Fruit fly (Drosophila melanogaster) whole organism, embryonic: ENCODE results near the gene CG31525.

Source experiments
- Awh ChIP-seq: fragments of 200-800 bp; sonication (Bioruptor generic); IDR thresholded peaks from 2 replicates; pipeline ENCODE4, ENCODE4 v1.3.6; 2022; ENCODE audit warnings: missing biosample characterization, missing genetic modification characterization
- Bgb ChIP-seq: fragments of 200-800 bp; sonication (Bioruptor generic); IDR thresholded peaks from 2 replicates; pipeline ENCODE4 v1.3.6; 2022; ENCODE audit warnings: missing biosample characterization, missing genetic modification characterization; ENCODE audit not compliant: partially characterized antibody
- C15 ChIP-seq: fragments of 200-800 bp; sonication (Bioruptor generic); IDR thresholded peaks from 3 replicates; pipeline ENCODE4 v1.3.6; 2022; ENCODE audit warnings: missing biosample characterization, missing genetic modification characterization
- CG12104 ChIP-seq: fragments of 200-800 bp; sonication (Bioruptor generic); optimal IDR thresholded peaks from 3 replicates; lab custom pipeline; 2016; ENCODE audit warnings: missing biosample characterization, missing genetic modification characterization
- CG13775 ChIP-seq: fragments of 200-800 bp; sonication (Bioruptor generic); optimal IDR thresholded peaks from 3 replicates; lab custom pipeline; 2017; ENCODE audit warnings: missing biosample characterization, mild to moderate bottlenecking, missing genetic modification characterization
- CG14860 ChIP-seq: fragments of 200-800 bp; sonication (Bioruptor generic); IDR thresholded peaks from 3 replicates; pipeline ENCODE4 v1.3.6; 2022; ENCODE audit warnings: missing biosample characterization, missing genetic modification characterization; ENCODE audit not compliant: partially characterized antibody
- CG15011 ChIP-seq: fragments of 200-800 bp; sonication (Bioruptor generic); optimal IDR thresholded peaks from 3 replicates; lab custom pipeline; 2018; ENCODE audit warnings: missing biosample characterization, mild to moderate bottlenecking, missing genetic modification characterization
- CG16815 ChIP-seq: fragments of 200-800 bp; sonication (Bioruptor generic); optimal IDR thresholded peaks from 3 replicates; lab custom pipeline; 2017; ENCODE audit warnings: missing biosample characterization, mild to moderate bottlenecking, missing genetic modification characterization
- CG1792 ChIP-seq: fragments of 200-800 bp; sonication (Bioruptor generic); optimal IDR thresholded peaks from 2 replicates; lab custom pipeline; 2016; ENCODE audit warnings: missing biosample characterization, missing genetic modification characterization
- CG1832 ChIP-seq: fragments of 200-800 bp; sonication (Bioruptor generic); optimal IDR thresholded peaks from 2 replicates; lab custom pipeline; 2017; ENCODE audit warnings: missing biosample characterization, mild to moderate bottlenecking, missing genetic modification characterization, inconsistent platforms
- CG32767 ChIP-seq: fragments of 200-800 bp; sonication (Bioruptor generic); IDR thresholded peaks from 2 replicates; pipeline ENCODE4 v1.3.6; 2022; ENCODE audit warnings: missing biosample characterization, missing genetic modification characterization
- CG33213 ChIP-seq: fragments of 200-800 bp; sonication (Bioruptor generic); optimal IDR thresholded peaks from 3 replicates; lab custom pipeline; 2016; ENCODE audit warnings: missing biosample characterization, missing genetic modification characterization
- CG8359 ChIP-seq: fragments of 200-800 bp; sonication (Bioruptor generic); optimal IDR thresholded peaks from 2 replicates; lab custom pipeline; 2017; ENCODE audit warnings: missing biosample characterization, mild to moderate bottlenecking, missing genetic modification characterization, borderline replicate concordance
- CG9932 ChIP-seq: fragments of 200-800 bp; sonication (Bioruptor generic); IDR thresholded peaks from 2 replicates; pipeline ENCODE4 v1.3.6; 2022; ENCODE audit warnings: missing biosample characterization, missing genetic modification characterization
- D19A ChIP-seq: fragments of 200-800 bp; optimal IDR thresholded peaks from 3 replicates; lab custom pipeline; 2019; ENCODE audit warnings: missing biosample characterization, mild to moderate bottlenecking, missing genetic modification characterization, moderate library complexity
- Dll ChIP-seq: fragments of 200-800 bp; sonication (Bioruptor generic); IDR thresholded peaks from 4 replicates; pipeline ENCODE4 v1.3.6; 2022; ENCODE audit warnings: missing biosample characterization, missing genetic modification characterization; ENCODE audit not compliant: partially characterized antibody
- Dp ChIP-seq: fragments of 200-800 bp; sonication (Bioruptor generic); optimal IDR thresholded peaks from 2 replicates; lab custom pipeline; 2018; ENCODE audit warnings: missing biosample characterization, mild to moderate bottlenecking, missing genetic modification characterization, moderate library complexity
- Gsc ChIP-seq: fragments of 200-800 bp; sonication (Bioruptor generic); IDR thresholded peaks from 2 replicates; pipeline ENCODE4 v1.3.6; 2022; ENCODE audit warnings: missing biosample characterization, missing genetic modification characterization
- Hr3 ChIP-seq: fragments of 200-800 bp; sonication (Bioruptor generic); optimal IDR thresholded peaks from 3 replicates; lab custom pipeline; 2016; ENCODE audit warnings: missing biosample characterization, missing genetic modification characterization
- Hr39 ChIP-seq: fragments of >200 bp; optimal IDR thresholded peaks from 2 replicates; lab custom pipeline; 2017
- Hr51 ChIP-seq, 2 experiments: fragments of 200-800 bp; sonication (Bioruptor generic); optimal IDR thresholded peaks; 2 replicates in 1 of 2; 3 replicates in 1 of 2; lab custom pipeline; 2016 to 2018; ENCODE audit warnings: missing biosample characterization in 2 of 2, missing genetic modification characterization in 2 of 2, mild to moderate bottlenecking in 1 of 2, moderate library complexity in 1 of 2
- Hsf ChIP-seq: fragments of 200-800 bp; sonication (Bioruptor generic); optimal IDR thresholded peaks from 3 replicates; lab custom pipeline; 2016; ENCODE audit warnings: missing biosample characterization, missing genetic modification characterization
- Mrtf ChIP-seq: fragments of 200-800 bp; sonication (Bioruptor generic); IDR thresholded peaks from 3 replicates; pipeline ENCODE4 v1.3.6; 2022; ENCODE audit warnings: missing biosample characterization, missing genetic modification characterization
- Tbp ChIP-seq: fragments of >200 bp; optimal IDR thresholded peaks from 2 replicates; lab custom pipeline; 2018; ENCODE audit warnings: missing biosample characterization, missing genetic modification characterization
- br ChIP-seq: fragments of >200 bp; optimal IDR thresholded peaks from 2 replicates; lab custom pipeline; 2017
- chinmo ChIP-seq: fragments of 200-800 bp; sonication (Bioruptor generic); IDR thresholded peaks from 4 replicates; pipeline ENCODE4 v1.3.6; 2022; ENCODE audit warnings: missing biosample characterization, missing genetic modification characterization; ENCODE audit not compliant: partially characterized antibody
- dimm ChIP-seq: fragments of 200-800 bp; sonication (Bioruptor generic); IDR thresholded peaks from 2 replicates; pipeline ENCODE4 v1.3.6; 2022; ENCODE audit warnings: missing biosample characterization, missing genetic modification characterization
- eyg ChIP-seq: fragments of 200-800 bp; sonication (Bioruptor generic); optimal IDR thresholded peaks from 3 replicates; lab custom pipeline; 2016; ENCODE audit warnings: missing biosample characterization, missing genetic modification characterization
- fd3F ChIP-seq: fragments of 200-800 bp; sonication (Bioruptor generic); optimal IDR thresholded peaks from 2 replicates; lab custom pipeline; 2018; ENCODE audit warnings: missing biosample characterization, mild to moderate bottlenecking, missing genetic modification characterization, moderate library complexity
- fd64A ChIP-seq: fragments of 200-800 bp; sonication (Bioruptor generic); optimal IDR thresholded peaks from 3 replicates; lab custom pipeline; 2018; ENCODE audit warnings: missing biosample characterization, mild to moderate bottlenecking, missing genetic modification characterization
- hth ChIP-seq: fragments of >200 bp; optimal IDR thresholded peaks from 2 replicates; lab custom pipeline; 2017; ENCODE audit warnings: inconsistent platforms
- inv ChIP-seq: fragments of 200-800 bp; sonication (Bioruptor generic); IDR thresholded peaks from 2 replicates; pipeline ENCODE4 v1.3.6; 2022; ENCODE audit warnings: missing biosample characterization, missing genetic modification characterization; ENCODE audit not compliant: partially characterized antibody
- nom ChIP-seq: fragments of 200-800 bp; sonication (Bioruptor generic); optimal IDR thresholded peaks from 2 replicates; lab custom pipeline; 2017; ENCODE audit warnings: missing biosample characterization, missing genetic modification characterization, mild to moderate bottlenecking, moderate library complexity, missing genetic modification reagents
- pan ChIP-seq, 4 experiments: fragments of >200 bp in 3 of 4; fragments of 200-800 bp in 1 of 4; sonication (Bioruptor generic) in 1 of 4; optimal IDR thresholded peaks in 3 of 4; IDR thresholded peaks in 1 of 4; 2 replicates each; pipeline versions ENCODE4 v1.3.6 to Lab custom; 2017 to 2022; ENCODE audit warnings: missing biosample characterization in 2 of 4, missing genetic modification characterization in 2 of 4, mixed read lengths in 1 of 4
- pho ChIP-seq: fragments of 200-800 bp; sonication (Bioruptor generic); optimal IDR thresholded peaks from 2 replicates; lab custom pipeline; 2016; ENCODE audit warnings: missing biosample characterization, missing genetic modification characterization
- pros ChIP-seq: fragments of 200-800 bp; sonication (Bioruptor generic); optimal IDR thresholded peaks from 3 replicates; lab custom pipeline; 2019; ENCODE audit warnings: missing biosample characterization, mild to moderate bottlenecking, missing genetic modification characterization, moderate library complexity
- ro ChIP-seq: fragments of 200-800 bp; sonication (Bioruptor generic); IDR thresholded peaks from 2 replicates; pipeline ENCODE4 v1.3.6; 2022; ENCODE audit warnings: missing biosample characterization, missing genetic modification characterization
- run ChIP-seq: fragments of 200-800 bp; sonication (Bioruptor generic); optimal IDR thresholded peaks from 3 replicates; lab custom pipeline; 2018; ENCODE audit warnings: missing biosample characterization, mild to moderate bottlenecking, missing genetic modification characterization
- sd ChIP-seq: fragments of 200-800 bp; sonication (Bioruptor generic); optimal IDR thresholded peaks from 3 replicates; lab custom pipeline; 2018; ENCODE audit warnings: missing biosample characterization, mild to moderate bottlenecking, missing genetic modification characterization, moderate library complexity
- sens ChIP-seq: fragments of 200-800 bp; sonication (Bioruptor generic); peaks from one replicate; lab custom pipeline; 2016; ENCODE audit warnings: missing biosample characterization, missing genetic modification characterization
- seq ChIP-seq: fragments of 200-800 bp; sonication (Bioruptor generic); IDR thresholded peaks from 2 replicates; pipeline ENCODE4 v1.3.6; 2022; ENCODE audit warnings: missing biosample characterization, missing genetic modification characterization
- sisA ChIP-seq: fragments of 200-800 bp; sonication (Bioruptor generic); IDR thresholded peaks from 2 replicates; pipeline ENCODE4 v1.3.6; 2022; ENCODE audit warnings: missing biosample characterization, missing genetic modification characterization
- slbo ChIP-seq: fragments of 200-800 bp; sonication (Bioruptor generic); IDR thresholded peaks from 2 replicates; pipeline ENCODE4 v1.3.6; 2022; ENCODE audit warnings: missing biosample characterization, missing genetic modification characterization
- sna ChIP-seq: fragments of 200-800 bp; sonication (Bioruptor generic); IDR thresholded peaks from 2 replicates; pipeline ENCODE4 v1.3.6; 2022; ENCODE audit warnings: missing biosample characterization, missing genetic modification characterization; ENCODE audit not compliant: partially characterized antibody
- sqz ChIP-seq: fragments of 200-800 bp; sonication (Bioruptor generic); optimal IDR thresholded peaks from 3 replicates; lab custom pipeline; 2018; ENCODE audit warnings: missing biosample characterization, mild to moderate bottlenecking, missing genetic modification characterization
- tgo ChIP-seq: fragments of 200-800 bp; sonication (Bioruptor generic); IDR thresholded peaks from 3 replicates; pipeline ENCODE4 v1.3.6; 2022; ENCODE audit warnings: missing biosample characterization, missing genetic modification characterization
- tna ChIP-seq: fragments of 200-800 bp; sonication (Bioruptor generic); IDR thresholded peaks from 2 replicates; pipeline ENCODE4 v1.3.6; 2022; ENCODE audit warnings: missing biosample characterization, missing genetic modification characterization; ENCODE audit not compliant: partially characterized antibody
- usp ChIP-seq: fragments of >200 bp; optimal IDR thresholded peaks from 2 replicates; lab custom pipeline; 2017; ENCODE audit warnings: missing biosample characterization, missing genetic modification characterization

Gene CG31525

dm6 chr3R:4378363-4379354, 48.2 kb upstream of the CG31525 start, which contains the start of gene Sfxn1-3 (continued):
- TF ChIP-seq sd (tag; lab: Kevin White, UChicago) = peak; percentile 95
- TF ChIP-seq CG12104 (GFP tag; lab: Kevin White, UChicago) = no peak
- TF ChIP-seq CG33213 (GFP tag; lab: Kevin White, UChicago) = no peak
- peak; percentile 34 for TF ChIP-seq Hsf
- no peak; the same call in none of the 2 replicates for TF ChIP-seq slbo (GFP tag; lab: Robert Waterston, UW)
- peak; percentile 16 for TF ChIP-seq run (tag; lab: Kevin White, UChicago)
- TF ChIP-seq hth (lab: Kevin White, UChicago) = no peak
- TF ChIP-seq CG15011 = no peak
- TF ChIP-seq sisA (GFP tag; lab: Robert Waterston, UW) = no peak; the same call in 1 of the 2 replicates
- no peak for TF ChIP-seq tgo (GFP tag; lab: Robert Waterston, UW)
- TF ChIP-seq pho (GFP tag; lab: Kevin White, UChicago) = peak; percentile 57
- TF ChIP-seq Tbp (GFP tag; lab: Kevin White, UChicago) = no peak
- peak; percentile 49 for TF ChIP-seq CG1792 (GFP tag; lab: Kevin White, UChicago)
- TF ChIP-seq eyg (GFP tag; lab: Kevin White, UChicago) = peak; percentile 37
- TF ChIP-seq Hr51 (GFP tag; optimal IDR thresholded peaks at IDR 0.05; lab: Kevin White, UChicago) = peak; percentile 1 to 32
- no peak for TF ChIP-seq dimm (GFP tag; lab: Robert Waterston, UW)
- no peak for TF ChIP-seq CG8359
- TF ChIP-seq tna (GFP tag; lab: Robert Waterston, UW) = peak; percentile 34; the same call in 1 of the 2 replicates
- TF ChIP-seq Gsc = no peak
- TF ChIP-seq CG1832 (GFP tag; lab: Kevin White, UChicago) = no peak
- 0 out of 4 replicates have a peak, but pooled peaks have one; percentile 53 for TF ChIP-seq chinmo (GFP tag; lab: Robert Waterston, UW)
- TF ChIP-seq CG9932 (GFP tag; lab: Robert Waterston, UW) = peak; percentile 74
- no peak for TF ChIP-seq Dll (GFP tag; lab: Robert Waterston, UW)
- no peak for TF ChIP-seq br (lab: Kevin White, UChicago)
- TF ChIP-seq sna (GFP tag; lab: Robert Waterston, UW) = peak; percentile 52; the same call in 1 of the 2 replicates
- peak; percentile 12 for TF ChIP-seq Dp (GFP tag; lab: Kevin White, UChicago)
- no peak for TF ChIP-seq CG13775 (GFP tag; lab: Kevin White, UChicago)
- peak; percentile 24 for TF ChIP-seq D19A (tag; lab: Kevin White, UChicago)
- TF ChIP-seq Mrtf = no peak
- no peak for TF ChIP-seq ro (GFP tag; lab: Robert Waterston, UW)
- peak; percentile 75 for TF ChIP-seq Bgb
- TF ChIP-seq Hr39 = no peak
- peak; percentile 80 for TF ChIP-seq sens (GFP tag; lab: Kevin White, UChicago)
- TF ChIP-seq fd3F (GFP tag; lab: Kevin White, UChicago) = no peak
- no peak for TF ChIP-seq fd64A (GFP tag; lab: Kevin White, UChicago)
- peak; percentile 78 for TF ChIP-seq nom (GFP tag; lab: Kevin White, UChicago)
- TF ChIP-seq pros (GFP tag; lab: Kevin White, UChicago) = peak; percentile 65
- no peak for TF ChIP-seq sqz
- TF ChIP-seq CG16815 (GFP tag; lab: Kevin White, UChicago) = no peak
- no peak for TF ChIP-seq usp (GFP tag; lab: Kevin White, UChicago)
- TF ChIP-seq CG14860 = no peak
- TF ChIP-seq Hr3 (GFP tag; lab: Kevin White, UChicago) = no peak
- TF ChIP-seq Awh (GFP tag; lab: Robert Waterston, UW) = no peak; the same call in 1 of the 2 replicates
- no peak for TF ChIP-seq pan (optimal IDR thresholded peaks at IDR 0.05; lab: Kevin White, UChicago)
- TF ChIP-seq pan (GFP tag; optimal IDR thresholded peaks at IDR 0.05 in 1 of 2, IDR thresholded peaks at IDR 0.05 in 1 of 2) = no peak
- peak; percentile 45; the same call in 1 of the 2 replicates for TF ChIP-seq CG32767 (GFP tag; lab: Robert Waterston, UW)
- no peak; the same call in 1 of the 2 replicates for TF ChIP-seq inv (GFP tag; lab: Robert Waterston, UW)
- no peak for TF ChIP-seq C15 (GFP tag; lab: Robert Waterston, UW)
- TF ChIP-seq seq (GFP tag; lab: Robert Waterston, UW) = peak; percentile 68; the same call in 1 of the 2 replicates
